Worm (Caenorhabditis elegans) whole organism, young adult: ENCODE measurements around the gene Y97E10C.1.

Experiments
- B0035.1 ChIP-seq: sonication (generic microtip); optimal IDR thresholded peaks from 2 replicates; lab custom pipeline; 2016; ENCODE audit warnings: missing genetic modification characterization, mild to moderate bottlenecking, missing compliant biosample characterization, missing genotype, missing genetic modification reagents
- B0336.3 ChIP-seq: fragments of 200-800 bp; sonication (Bioruptor generic); IDR thresholded peaks from 2 replicates; pipeline ENCODE4 v1.3.6; 2022; ENCODE audit warnings: missing genetic modification characterization, missing compliant biosample characterization
- F10E7.11 ChIP-seq: sonication (generic microtip); optimal IDR thresholded peaks from 2 replicates; lab custom pipeline; 2017; ENCODE audit warnings: mild to moderate bottlenecking, missing genetic modification characterization, moderate library complexity, missing compliant biosample characterization
- F22D6.2 ChIP-seq: sonication (generic microtip); optimal IDR thresholded peaks from 2 replicates; lab custom pipeline; 2016; ENCODE audit warnings: mild to moderate bottlenecking, missing genetic modification characterization, missing compliant biosample characterization
- F37B4.10 ChIP-seq: fragments of 200-800 bp; sonication (Bioruptor generic); IDR thresholded peaks from 2 replicates; pipeline ENCODE4 v1.3.6; 2022; ENCODE audit warnings: missing genetic modification characterization, missing compliant biosample characterization
- F52B5.7 ChIP-seq: sonication (generic microtip); optimal IDR thresholded peaks from 2 replicates; lab custom pipeline; 2016; ENCODE audit warnings: mild to moderate bottlenecking, missing genetic modification characterization, missing compliant biosample characterization
- F57C9.4 ChIP-seq: sonication (generic microtip); optimal IDR thresholded peaks from 2 replicates; lab custom pipeline; 2017; ENCODE audit warnings: mild to moderate bottlenecking, missing genetic modification characterization, missing compliant biosample characterization
- K11D2.4 ChIP-seq: fragments of 200-800 bp; sonication (Bioruptor generic); IDR thresholded peaks from 2 replicates; pipeline ENCODE4 v1.3.6; 2022; ENCODE audit warnings: missing genetic modification reagents, missing genetic modification characterization, missing compliant biosample characterization
- T07F8.4 ChIP-seq: sonication (generic microtip); optimal IDR thresholded peaks from 2 replicates; lab custom pipeline; 2016; ENCODE audit warnings: mild to moderate bottlenecking, missing genetic modification characterization, moderate library complexity, missing compliant biosample characterization
- T26A5.8 ChIP-seq: sonication (generic microtip); optimal IDR thresholded peaks from 2 replicates; lab custom pipeline; 2016; ENCODE audit warnings: missing genetic modification characterization, missing compliant biosample characterization
- Y53F4B.3 ChIP-seq: fragments of 200-800 bp; sonication (Bioruptor generic); IDR thresholded peaks from 2 replicates; pipeline ENCODE4 v1.3.6; 2022; ENCODE audit warnings: missing genetic modification reagents, missing genetic modification characterization, missing compliant biosample characterization
- ZK185.1 ChIP-seq: sonication (generic microtip); optimal IDR thresholded peaks from 2 replicates; lab custom pipeline; 2016; ENCODE audit warnings: mild to moderate bottlenecking, missing genetic modification characterization, missing compliant biosample characterization; ENCODE audit not compliant: poor library complexity, severe bottlenecking
- akir-1 ChIP-seq: fragments of 200-800 bp; sonication (Bioruptor generic); optimal IDR thresholded peaks from 2 replicates; lab custom pipeline; 2018; ENCODE audit warnings: mild to moderate bottlenecking, missing genetic modification characterization, moderate library complexity, missing compliant biosample characterization
- athp-1 ChIP-seq: sonication (generic microtip); optimal IDR thresholded peaks from 2 replicates; lab custom pipeline; 2017; ENCODE audit warnings: mild to moderate bottlenecking, missing genetic modification characterization, missing compliant biosample characterization
- attf-5 ChIP-seq: fragments of 200-800 bp; sonication (Bioruptor generic); optimal IDR thresholded peaks from 2 replicates; lab custom pipeline; 2018; ENCODE audit warnings: mild to moderate bottlenecking, missing genetic modification characterization, missing compliant biosample characterization
- bed-1 ChIP-seq: fragments of 200-800 bp; sonication (Bioruptor generic); IDR thresholded peaks from 2 replicates; pipeline ENCODE4 v1.3.6; 2022; ENCODE audit warnings: missing genetic modification reagents, missing genetic modification characterization, missing compliant biosample characterization
- cebp-1 ChIP-seq, 2 experiments: fragments of 200-800 bp in 1 of 2; sonication (Bioruptor generic) in 1 of 2; sonication (generic microtip) in 1 of 2; IDR thresholded peaks in 1 of 2; optimal IDR thresholded peaks in 1 of 2; 2 replicates each; pipeline versions ENCODE4 v1.3.6 to Lab custom; 2017 to 2022; ENCODE audit warnings: missing compliant biosample characterization in 2 of 2, missing genetic modification characterization in 2 of 2, mild to moderate bottlenecking in 1 of 2, missing genetic modification reagents in 1 of 2, moderate library complexity in 1 of 2
- ceh-27 ChIP-seq: fragments of 200-800 bp; sonication (Bioruptor generic); optimal IDR thresholded peaks from 2 replicates; lab custom pipeline; 2018; ENCODE audit warnings: mild to moderate bottlenecking, missing genetic modification characterization, moderate library complexity, missing compliant biosample characterization
- ceh-40 ChIP-seq: fragments of 200-800 bp; sonication (Bioruptor generic); IDR thresholded peaks from 2 replicates; pipeline ENCODE4 v1.3.6; 2022; ENCODE audit warnings: missing genetic modification characterization, missing compliant biosample characterization
- ceh-58 ChIP-seq: fragments of 200-800 bp; sonication (Bioruptor generic); IDR thresholded peaks from 2 replicates; pipeline ENCODE4 v1.3.6; 2022; ENCODE audit warnings: missing genetic modification characterization, missing compliant biosample characterization
- ets-4 ChIP-seq: fragments of 200-800 bp; sonication (Bioruptor generic); optimal IDR thresholded peaks from 2 replicates; lab custom pipeline; 2018; ENCODE audit warnings: mild to moderate bottlenecking, missing genetic modification characterization, missing compliant biosample characterization
- gei-17 ChIP-seq: fragments of 200-800 bp; sonication (Bioruptor generic); optimal IDR thresholded peaks from 2 replicates; lab custom pipeline; 2018; ENCODE audit warnings: mild to moderate bottlenecking, missing genetic modification characterization, missing compliant biosample characterization
- hmg-1.2 ChIP-seq: fragments of 200-800 bp; sonication (Bioruptor generic); IDR thresholded peaks from 2 replicates; pipeline ENCODE4 v1.3.6; 2022; ENCODE audit warnings: missing genetic modification reagents, missing genetic modification characterization, missing compliant biosample characterization
- hsf-1 ChIP-seq: fragments of 200-800 bp; sonication (Bioruptor generic); IDR thresholded peaks from 2 replicates; pipeline ENCODE4 v1.3.6; 2022; ENCODE audit warnings: missing genetic modification reagents, missing genetic modification characterization, missing compliant biosample characterization
- let-526 ChIP-seq: fragments of 200-800 bp; sonication (Bioruptor generic); IDR thresholded peaks from 2 replicates; pipeline ENCODE4 v1.3.6; 2022; ENCODE audit warnings: missing genetic modification reagents, missing genetic modification characterization, missing compliant biosample characterization
- let-607 ChIP-seq, 2 experiments: fragments of 200-800 bp in 1 of 2; sonication (Bioruptor generic) in 1 of 2; sonication (generic microtip) in 1 of 2; optimal IDR thresholded peaks; 2 replicates each; lab custom pipeline; 2016 to 2018; ENCODE audit warnings: mild to moderate bottlenecking in 2 of 2, missing compliant biosample characterization in 2 of 2, missing genetic modification characterization in 2 of 2, moderate library complexity in 2 of 2, missing genotype in 1 of 2
- lin-40 ChIP-seq: sonication (generic microtip); optimal IDR thresholded peaks from 2 replicates; lab custom pipeline; 2016; ENCODE audit warnings: missing genetic modification characterization, mild to moderate bottlenecking, missing compliant biosample characterization, missing genotype, missing genetic modification reagents
- lin-54 ChIP-seq: fragments of 200-800 bp; sonication (Bioruptor generic); optimal IDR thresholded peaks from 2 replicates; lab custom pipeline; 2018; ENCODE audit warnings: mild to moderate bottlenecking, missing genetic modification characterization, missing compliant biosample characterization
- lsy-27 ChIP-seq: sonication (generic microtip); optimal IDR thresholded peaks from 2 replicates; lab custom pipeline; 2017; ENCODE audit warnings: missing genetic modification characterization, mild to moderate bottlenecking, missing compliant biosample characterization, antibody characterized with exemption, missing genotype, borderline replicate concordance; ENCODE audit not compliant: insufficient read depth
- madf-10 ChIP-seq: sonication (generic microtip); optimal IDR thresholded peaks from 2 replicates; lab custom pipeline; 2016; ENCODE audit warnings: mild to moderate bottlenecking, missing genetic modification characterization, missing compliant biosample characterization
- madf-6 ChIP-seq: fragments of 200-800 bp; sonication (Bioruptor generic); IDR thresholded peaks from 2 replicates; pipeline ENCODE4 v1.3.6; 2022; ENCODE audit warnings: missing genetic modification reagents, missing genetic modification characterization, missing compliant biosample characterization
- mes-4 ChIP-seq: sonication (generic microtip); optimal IDR thresholded peaks from 2 replicates; lab custom pipeline; 2016; ENCODE audit warnings: missing genotype, missing genetic modification characterization, missing compliant biosample characterization
- nhr-120 ChIP-seq: fragments of 200-800 bp; sonication (Bioruptor generic); IDR thresholded peaks from 2 replicates; pipeline ENCODE4 v1.3.6; 2022; ENCODE audit warnings: missing genetic modification characterization, missing compliant biosample characterization
- pbrm-1 ChIP-seq: fragments of 200-800 bp; sonication (Bioruptor generic); IDR thresholded peaks from 2 replicates; pipeline ENCODE4 v1.3.6; 2022; ENCODE audit warnings: missing genetic modification reagents, missing genetic modification characterization, missing compliant biosample characterization
- pha-4 ChIP-seq: fragments of 150-350 bp; sonication (generic microtip); optimal IDR thresholded peaks from 2 replicates; lab custom pipeline; 2014; ENCODE audit warnings: missing biosample characterization, missing genetic modification reagents, missing genetic modification characterization
- rcor-1 ChIP-seq: fragments of 200-800 bp; sonication (Bioruptor generic); IDR thresholded peaks from 2 replicates; pipeline ENCODE4 v1.3.6; 2022; ENCODE audit warnings: missing genetic modification reagents, missing genetic modification characterization, missing compliant biosample characterization
- repo-1 ChIP-seq: sonication (generic microtip); optimal IDR thresholded peaks from 2 replicates; lab custom pipeline; 2017; ENCODE audit warnings: mild to moderate bottlenecking, missing genetic modification characterization, missing compliant biosample characterization
- rpc-1 ChIP-seq, 2 experiments: fragments of 150-350 bp in 1 of 2; sonication (generic microtip) in 1 of 2; optimal IDR thresholded peaks; 2 replicates each; lab custom pipeline; 2014 to 2018; ENCODE audit warnings: missing biosample characterization in 1 of 2, missing genetic modification characterization in 1 of 2, missing genetic modification reagents in 1 of 2, missing genotype in 1 of 2
- somi-1 ChIP-seq: fragments of 200-800 bp; sonication (Bioruptor generic); optimal IDR thresholded peaks from 2 replicates; lab custom pipeline; 2018; ENCODE audit warnings: mild to moderate bottlenecking, missing genetic modification characterization, missing compliant biosample characterization
- tbp1 ChIP-seq: fragments of 200-800 bp; sonication (Bioruptor generic); optimal IDR thresholded peaks from 2 replicates; lab custom pipeline; 2018; ENCODE audit warnings: mild to moderate bottlenecking, missing genetic modification characterization, missing compliant biosample characterization
- xnd-1 ChIP-seq: sonication (generic microtip); optimal IDR thresholded peaks from 2 replicates; lab custom pipeline; 2016; ENCODE audit warnings: missing genotype, missing genetic modification reagents, missing genetic modification characterization, missing compliant biosample characterization
- ztf-18 ChIP-seq: sonication (generic microtip); optimal IDR thresholded peaks from 2 replicates; lab custom pipeline; 2016; ENCODE audit warnings: missing genotype, mild to moderate bottlenecking, missing genetic modification characterization, missing compliant biosample characterization
- ztf-22 ChIP-seq: fragments of 200-800 bp; sonication (Bioruptor generic); optimal IDR thresholded peaks from 2 replicates; lab custom pipeline; 2018; ENCODE audit warnings: mild to moderate bottlenecking, missing genetic modification characterization, moderate library complexity, missing compliant biosample characterization
- ztf-28 ChIP-seq: fragments of 200-800 bp; sonication (Bioruptor generic); IDR thresholded peaks from 2 replicates; pipeline ENCODE4 v1.3.6; 2022; ENCODE audit warnings: missing genetic modification reagents, missing genetic modification characterization, missing compliant biosample characterization
- ztf-6 ChIP-seq: fragments of 200-800 bp; sonication (Bioruptor generic); IDR thresholded peaks from 2 replicates; pipeline ENCODE4 v1.3.6; 2022; ENCODE audit warnings: missing genetic modification reagents, missing genetic modification characterization, missing compliant biosample characterization

Gene Y97E10C.1

DNA sequence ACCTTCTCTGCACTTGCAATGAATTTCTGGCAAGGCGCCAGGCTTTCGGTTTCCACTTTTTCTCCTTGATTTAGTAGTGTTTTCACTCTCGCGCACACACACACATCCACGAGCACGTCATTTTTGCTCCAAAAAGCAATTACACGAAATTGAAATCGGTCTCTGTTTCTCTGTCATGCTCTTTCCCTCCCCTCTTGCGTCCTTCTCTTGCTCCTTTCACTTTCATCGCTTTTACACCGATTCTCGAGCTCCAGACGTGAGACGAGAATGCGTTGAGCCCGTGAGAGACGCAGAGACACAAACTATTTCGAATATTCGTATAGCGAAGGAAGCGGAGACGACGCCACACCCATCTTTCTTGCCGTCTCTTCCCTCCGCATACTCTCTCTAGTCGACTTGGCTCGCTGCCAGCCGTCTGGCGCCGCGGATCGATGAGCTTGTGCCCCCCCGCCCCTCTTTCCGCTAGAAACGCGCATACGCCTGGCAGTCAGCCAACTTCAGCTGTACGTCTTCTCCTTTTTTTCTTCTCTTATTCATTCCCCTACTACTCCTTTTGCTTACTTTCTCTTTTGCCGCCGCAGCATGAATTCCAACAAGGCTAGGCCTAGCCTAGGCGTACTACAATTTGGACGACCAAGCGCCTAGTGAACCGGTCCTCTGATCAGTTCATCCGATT lies 538 bp upstream of the Y97E10C.1 start (continued):
- no peak for TF ChIP-seq xnd-1
- peak; percentile 46 for TF ChIP-seq somi-1 (GFP tag; lab: Kevin White, UChicago)
- 0 out of 2 replicates have a peak, but pooled peaks have one; percentile 46 for TF ChIP-seq K11D2.4 (GFP tag; lab: Robert Waterston, UW)
- TF ChIP-seq mes-4 (tag; lab: Kevin White, UChicago) = no peak
- no peak for TF ChIP-seq bed-1 (GFP tag; lab: Robert Waterston, UW)
- peak; percentile 2 to 23 for TF ChIP-seq let-607 (tag; optimal IDR thresholded peaks at IDR 0.05; lab: Kevin White, UChicago)
- no peak for TF ChIP-seq pha-4 (tag; lab: Kevin White, UChicago)
- TF ChIP-seq ztf-6 (GFP tag; lab: Robert Waterston, UW) = no peak
- no peak for TF ChIP-seq ceh-58 (GFP tag; lab: Robert Waterston, UW)
- no peak for TF ChIP-seq F10E7.11 (tag; lab: Kevin White, UChicago)
- peak; percentile 22 for TF ChIP-seq athp-1
- no peak for TF ChIP-seq T07F8.4 (tag; lab: Kevin White, UChicago)
- TF ChIP-seq ceh-40 (GFP tag; lab: Robert Waterston, UW) = no peak
- no peak for TF ChIP-seq B0035.1 (tag; lab: Kevin White, UChicago)
- no peak for TF ChIP-seq akir-1 (GFP tag; lab: Kevin White, UChicago)
- TF ChIP-seq attf-5 (GFP tag; lab: Kevin White, UChicago) = peak; percentile 53
- TF ChIP-seq ztf-22 (GFP tag; lab: Kevin White, UChicago) = no peak
- no peak for TF ChIP-seq F22D6.2
- no peak for TF ChIP-seq ztf-18
- no peak for TF ChIP-seq nhr-120 (GFP tag; lab: Robert Waterston, UW)
- 0 out of 2 replicates have a peak, but pooled peaks have one; percentile 25 for TF ChIP-seq pbrm-1
- TF ChIP-seq F57C9.4 (tag; lab: Kevin White, UChicago) = no peak
- no peak for TF ChIP-seq B0336.3
- no peak for TF ChIP-seq lsy-27 (tag; lab: Kevin White, UChicago)
- TF ChIP-seq hmg-1.2 (GFP tag; lab: Robert Waterston, UW) = peak; percentile 84
- TF ChIP-seq gei-17 = no peak
- TF ChIP-seq lin-40 (tag; lab: Kevin White, UChicago) = peak; percentile 83
- no peak for TF ChIP-seq Y53F4B.3 (GFP tag; lab: Robert Waterston, UW)
- TF ChIP-seq F37B4.10 (GFP tag; lab: Robert Waterston, UW) = no peak
- peak; percentile 48 for TF ChIP-seq ceh-27
- TF ChIP-seq ztf-28 (GFP tag; lab: Robert Waterston, UW) = no peak
- TF ChIP-seq repo-1 (tag; lab: Kevin White, UChicago) = no peak
- TF ChIP-seq hsf-1 (GFP tag; lab: Robert Waterston, UW) = no peak
- no peak for TF ChIP-seq let-526 (GFP tag; lab: Robert Waterston, UW)
- TF ChIP-seq, all 124 proteins: peak for 24

DNA sequence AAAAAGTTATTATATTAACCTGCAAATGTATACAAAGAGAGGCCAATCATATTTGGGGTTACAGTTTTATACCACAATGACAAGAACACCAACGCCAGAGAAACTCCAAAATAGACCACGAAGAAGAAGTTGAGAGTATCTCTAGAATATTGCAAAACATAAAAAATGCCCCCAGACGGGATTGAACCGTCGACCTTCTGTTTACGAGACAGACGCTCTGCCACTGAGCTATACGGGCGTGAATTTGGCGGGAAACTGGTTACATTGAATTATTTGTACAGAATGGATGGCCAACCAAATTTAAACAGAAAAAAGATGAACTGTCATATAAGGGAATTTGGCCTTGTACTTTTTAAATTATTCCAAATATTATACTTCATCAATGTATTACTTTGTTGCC lies 1.8 kb downstream of the Y97E10C.1 start:
- TF ChIP-seq mes-4 (tag; lab: Kevin White, UChicago) (no peak), lin-54 (GFP tag; lab: Kevin White, UChicago) (peak; percentile 29), attf-5 (GFP tag; lab: Kevin White, UChicago) (no peak), cebp-1 (GFP tag; IDR thresholded peaks at IDR 0.05; lab: Robert Waterston, UW) (no peak), cebp-1 (tag; optimal IDR thresholded peaks at IDR 0.05; lab: Kevin White, UChicago) (peak; percentile 47), let-607 (tag; optimal IDR thresholded peaks at IDR 0.05; lab: Kevin White, UChicago) (no peak), rpc-1 (optimal IDR thresholded peaks at IDR 0.05; lab: Kevin White, UChicago) (peak; percentile 54), rpc-1 (tag; optimal IDR thresholded peaks at IDR 0.05; lab: Kevin White, UChicago) (peak; percentile 74), K11D2.4 (GFP tag; lab: Robert Waterston, UW) (no peak), B0035.1 (tag; lab: Kevin White, UChicago) (no peak), T26A5.8 (tag; lab: Kevin White, UChicago) (no peak), ZK185.1 (tag; lab: Kevin White, UChicago) (no peak), rcor-1 (GFP tag; lab: Robert Waterston, UW) (0 out of 2 replicates have a peak, but pooled peaks have one; percentile 30), lsy-27 (tag; lab: Kevin White, UChicago) (no peak), tbp1 (GFP tag; lab: Kevin White, UChicago) (peak; percentile 86), hmg-1.2 (GFP tag; lab: Robert Waterston, UW) (peak; percentile 42; the same call in 1 of the 2 replicates), ets-4 (GFP tag; lab: Kevin White, UChicago) (no peak), athp-1 (no peak), F22D6.2 (no peak), bed-1 (GFP tag; lab: Robert Waterston, UW) (no peak), madf-10 (peak; percentile 0), madf-6 (GFP tag; lab: Robert Waterston, UW) (peak; percentile 44; the same call in 1 of the 2 replicates), F52B5.7 (tag; lab: Kevin White, UChicago) (no peak)
